Fruit fly (Drosophila melanogaster) whole organism, embryonic: Measurements from ENCODE around the gene CG6567.

Source experiments
- Fer3 ChIP-seq: fragments of 200-800 bp; sonication (Bioruptor generic); optimal IDR thresholded peaks from 2 replicates; lab custom pipeline; 2018; ENCODE audit warnings: missing biosample characterization, mild to moderate bottlenecking, missing genetic modification characterization, moderate library complexity
- Neu2 ChIP-seq: fragments of 200-800 bp; sonication (Bioruptor generic); optimal IDR thresholded peaks from 3 replicates; lab custom pipeline; 2016; ENCODE audit warnings: missing biosample characterization, missing genetic modification characterization, borderline replicate concordance
- gfzf ChIP-seq: fragments of 200-800 bp; sonication (Bioruptor generic); optimal IDR thresholded peaks from 2 replicates; lab custom pipeline; 2016; ENCODE audit warnings: missing biosample characterization, mild to moderate bottlenecking, missing genetic modification characterization, moderate library complexity

DNA sequence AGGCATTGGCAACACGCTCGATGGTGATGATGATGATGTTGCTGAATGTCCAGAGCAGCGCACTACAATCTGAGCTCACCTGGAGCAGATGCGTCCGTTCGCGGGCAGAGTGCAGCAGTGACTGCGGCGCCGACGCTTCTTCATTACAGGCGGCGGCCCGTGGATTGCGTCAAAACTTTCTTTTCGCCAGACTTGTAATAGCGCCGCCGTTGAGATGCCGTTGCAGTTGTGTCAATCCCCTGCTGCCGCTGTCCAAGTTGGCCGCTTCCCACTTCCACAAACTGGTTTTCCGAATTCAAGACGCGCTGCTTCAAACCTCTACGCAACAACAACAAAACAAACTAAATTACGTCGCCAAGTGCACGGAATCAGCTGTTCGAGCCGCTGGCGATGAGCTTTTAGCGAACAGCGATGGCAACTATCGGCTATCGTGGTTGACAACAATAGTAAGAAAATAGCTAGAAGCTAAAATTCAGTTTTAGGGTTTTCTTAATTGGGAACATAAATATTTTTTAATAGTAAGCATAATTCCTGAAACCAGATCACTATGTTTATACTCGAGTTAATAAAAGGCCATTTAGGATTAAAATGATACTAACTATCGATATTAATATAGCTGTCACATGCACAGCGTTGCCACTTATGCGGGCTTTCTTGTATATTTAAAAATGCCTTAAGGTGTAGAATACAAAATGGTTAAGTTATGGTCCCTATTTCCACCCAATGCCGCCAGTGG lies 27.7 kb upstream of the CG6567 start, which contains the start of gene Tpc1:
- TF ChIP-seq Neu2 (GFP tag; lab: Kevin White, UChicago) (no peak), Fer3 (tag; lab: Kevin White, UChicago) (no peak), gfzf (peak; percentile 35)
